Fruit fly (Drosophila melanogaster) whole organism, wandering third instar larva: ENCODE results near the gene Idh3b.

ENCODE experiments used
- CG9705 ChIP-seq: fragments of 200-800 bp; sonication (Bioruptor generic); optimal IDR thresholded peaks from 2 replicates; lab custom pipeline; 2018; ENCODE audit warnings: missing biosample characterization, mild to moderate bottlenecking, missing genetic modification characterization
- dmrt93B ChIP-seq: fragments of 200-800 bp; sonication (Bioruptor generic); optimal IDR thresholded peaks from 2 replicates; lab custom pipeline; 2018; ENCODE audit warnings: missing biosample characterization, mild to moderate bottlenecking, missing genetic modification characterization
- fru ChIP-seq: fragments of 200-800 bp; sonication (Bioruptor generic); optimal IDR thresholded peaks from 3 replicates; lab custom pipeline; 2016; ENCODE audit warnings: missing biosample characterization, mild to moderate bottlenecking, missing genetic modification characterization
- lola ChIP-seq: fragments of >200 bp; optimal IDR thresholded peaks from 2 replicates; lab custom pipeline; 2017; ENCODE audit warnings: missing biosample characterization, missing genetic modification characterization

- no peak for TF ChIP-seq lola (GFP tag; lab: Kevin White, UChicago)
- TF ChIP-seq CG9705 (GFP tag; lab: Kevin White, UChicago), result no peak
- TF ChIP-seq dmrt93B (GFP tag; lab: Kevin White, UChicago), result no peak
- TF ChIP-seq fru (GFP tag; lab: Kevin White, UChicago), result no peak
These were observed 42.2 kb downstream of the Idh3b start for dm6 chr3R:21976954-21977353.
